Worm (Caenorhabditis elegans) whole organism, L3 larva: ENCODE measurements around the gene aagr-1.

ENCODE experiments used
- aly-2 ChIP-seq: fragments of 150-350 bp; optimal IDR thresholded peaks from 2 replicates; lab custom pipeline; 2014; ENCODE audit warnings: missing biosample characterization, missing genetic modification characterization
- ama-1 ChIP-seq: fragments of 150-350 bp; optimal IDR thresholded peaks from 2 replicates; lab custom pipeline; 2018
- ceh-16 ChIP-seq: sonication (generic microtip); optimal IDR thresholded peaks from 2 replicates; lab custom pipeline; 2017; ENCODE audit warnings: missing biosample characterization, missing genetic modification characterization
- ceh-28 ChIP-seq: fragments of 150-350 bp; optimal IDR thresholded peaks from 2 replicates; lab custom pipeline; 2014; ENCODE audit warnings: missing biosample characterization, missing genetic modification reagents, missing genetic modification characterization
- ceh-82 ChIP-seq: fragments of 150-350 bp; optimal IDR thresholded peaks from 2 replicates; lab custom pipeline; 2014; ENCODE audit warnings: missing biosample characterization, missing genetic modification characterization
- ceh-9 ChIP-seq: sonication (generic microtip); optimal IDR thresholded peaks from 2 replicates; lab custom pipeline; 2018; ENCODE audit warnings: missing biosample characterization, missing genetic modification characterization
- daf-12 ChIP-seq: fragments of 150-350 bp; optimal IDR thresholded peaks from 2 replicates; lab custom pipeline; 2014; ENCODE audit warnings: missing biosample characterization, missing genetic modification reagents, missing genetic modification characterization
- egl-5 ChIP-seq: fragments of 150-350 bp; optimal IDR thresholded peaks from 2 replicates; lab custom pipeline; 2017; ENCODE audit warnings: missing biosample characterization, missing genetic modification reagents, missing genetic modification characterization, inconsistent platforms
- elt-1 ChIP-seq: fragments of 150-350 bp; optimal IDR thresholded peaks from 2 replicates; lab custom pipeline; 2014; ENCODE audit warnings: missing biosample characterization, missing genetic modification characterization
- elt-2 ChIP-seq: sonication (generic microtip); optimal IDR thresholded peaks from 2 replicates; lab custom pipeline; 2016; ENCODE audit warnings: missing genetic modification reagents, mild to moderate bottlenecking, missing genetic modification characterization, missing compliant biosample characterization
- elt-3 ChIP-seq, 3 experiments: fragments of 150-350 bp in 1 of 3; sonication (generic microtip) in 2 of 3; optimal IDR thresholded peaks; 2 replicates in 2 of 3; 4 replicates in 1 of 3; lab custom pipeline; 2014 to 2017; ENCODE audit warnings: missing biosample characterization in 3 of 3, missing genetic modification characterization in 3 of 3
- fkh-10 ChIP-seq: sonication (generic microtip); optimal IDR thresholded peaks from 2 replicates; lab custom pipeline; 2017; ENCODE audit warnings: missing biosample characterization, missing genetic modification reagents, missing genetic modification characterization
- fkh-2 ChIP-seq: fragments of 150-350 bp; optimal IDR thresholded peaks from 2 replicates; lab custom pipeline; 2014; ENCODE audit warnings: missing biosample characterization, missing genetic modification reagents, missing genetic modification characterization
- fos-1 ChIP-seq: fragments of 150-350 bp; optimal IDR thresholded peaks from 2 replicates; lab custom pipeline; 2014; ENCODE audit warnings: missing biosample characterization, missing genetic modification characterization
- hmg-11 ChIP-seq: sonication (generic microtip); optimal IDR thresholded peaks from 2 replicates; lab custom pipeline; 2016; ENCODE audit warnings: missing genetic modification characterization, missing compliant biosample characterization
- jun-1 ChIP-seq: fragments of 150-350 bp; optimal IDR thresholded peaks from 2 replicates; lab custom pipeline; 2014; ENCODE audit warnings: missing biosample characterization, missing genetic modification reagents, missing genetic modification characterization
- lin-39 ChIP-seq: fragments of 150-350 bp; optimal IDR thresholded peaks from 2 replicates; lab custom pipeline; 2018; ENCODE audit warnings: missing biosample characterization, missing genetic modification reagents, missing genetic modification characterization
- lsy-12 ChIP-seq: sonication (generic microtip); optimal IDR thresholded peaks from 2 replicates; lab custom pipeline; 2016; ENCODE audit warnings: mild to moderate bottlenecking, missing genetic modification characterization, missing compliant biosample characterization
- mdl-1 ChIP-seq: fragments of 150-350 bp; optimal IDR thresholded peaks from 2 replicates; lab custom pipeline; 2014; ENCODE audit warnings: missing biosample characterization, missing genetic modification characterization
- mml-1 ChIP-seq: fragments of 150-350 bp; sonication (generic microtip); optimal IDR thresholded peaks from 3 replicates; lab custom pipeline; 2014; ENCODE audit warnings: missing biosample characterization, missing genetic modification characterization
- nfya-1 ChIP-seq: sonication (generic microtip); optimal IDR thresholded peaks from 2 replicates; lab custom pipeline; 2017; ENCODE audit warnings: missing genetic modification characterization, mild to moderate bottlenecking, missing compliant biosample characterization, antibody characterized with exemption, moderate library complexity; ENCODE audit not compliant: insufficient read depth
- nhr-11 ChIP-seq: fragments of 150-350 bp; optimal IDR thresholded peaks from 2 replicates; lab custom pipeline; 2014; ENCODE audit warnings: missing biosample characterization, missing genetic modification characterization
- nhr-12 ChIP-seq: fragments of 150-350 bp; optimal IDR thresholded peaks from 2 replicates; lab custom pipeline; 2014; ENCODE audit warnings: missing biosample characterization, missing genetic modification characterization
- nhr-23 ChIP-seq: fragments of 150-350 bp; optimal IDR thresholded peaks from 2 replicates; lab custom pipeline; 2014; ENCODE audit warnings: missing biosample characterization, missing genetic modification reagents, missing genetic modification characterization
- nhr-237 ChIP-seq: fragments of 150-350 bp; optimal IDR thresholded peaks from 2 replicates; lab custom pipeline; 2014; ENCODE audit warnings: missing biosample characterization, missing genetic modification characterization
- nhr-25 ChIP-seq: sonication (generic microtip); optimal IDR thresholded peaks from 2 replicates; lab custom pipeline; 2017; ENCODE audit warnings: missing biosample characterization, missing genetic modification characterization
- nhr-28 ChIP-seq: fragments of 150-350 bp; optimal IDR thresholded peaks from 2 replicates; lab custom pipeline; 2014; ENCODE audit warnings: missing biosample characterization, missing genetic modification characterization
- nhr-43 ChIP-seq: sonication (generic microtip); optimal IDR thresholded peaks from 2 replicates; lab custom pipeline; 2016; ENCODE audit warnings: mild to moderate bottlenecking, missing genetic modification characterization, missing compliant biosample characterization; ENCODE audit not compliant: poor library complexity, severe bottlenecking
- nhr-67 ChIP-seq: fragments of 150-350 bp; optimal IDR thresholded peaks from 2 replicates; lab custom pipeline; 2014; ENCODE audit warnings: missing biosample characterization, missing genetic modification characterization
- nhr-76 ChIP-seq: fragments of 150-350 bp; sonication (generic microtip); optimal IDR thresholded peaks from 5 replicates; lab custom pipeline; 2014; ENCODE audit warnings: missing biosample characterization, missing genetic modification characterization
- nhr-77 ChIP-seq: fragments of 150-350 bp; optimal IDR thresholded peaks from 2 replicates; lab custom pipeline; 2014; ENCODE audit warnings: missing biosample characterization, missing genetic modification characterization
- pha-4 ChIP-seq: fragments of 150-350 bp; optimal IDR thresholded peaks from 2 replicates; lab custom pipeline; 2014; ENCODE audit warnings: missing biosample characterization, missing genetic modification reagents, missing genetic modification characterization
- pqm-1 ChIP-seq: fragments of 150-350 bp; optimal IDR thresholded peaks from 2 replicates; lab custom pipeline; 2017; ENCODE audit warnings: missing biosample characterization, missing genetic modification characterization, inconsistent platforms
- sea-2 ChIP-seq: fragments of 150-350 bp; sonication (generic microtip); optimal IDR thresholded peaks from 4 replicates; lab custom pipeline; 2014; ENCODE audit warnings: missing biosample characterization, missing genetic modification reagents, missing genetic modification characterization
- skn-1 ChIP-seq: fragments of 150-350 bp; optimal IDR thresholded peaks from 2 replicates; lab custom pipeline; 2014; ENCODE audit warnings: missing biosample characterization, missing genetic modification characterization
- tbx-2 ChIP-seq: sonication (generic microtip); optimal IDR thresholded peaks from 2 replicates; lab custom pipeline; 2016; ENCODE audit warnings: mild to moderate bottlenecking, missing genetic modification characterization, missing compliant biosample characterization
- unc-39 ChIP-seq: sonication (generic microtip); optimal IDR thresholded peaks from 4 replicates; lab custom pipeline; 2017; ENCODE audit warnings: missing biosample characterization, missing genetic modification characterization
- unc-62 ChIP-seq: fragments of 150-350 bp; sonication (generic microtip); optimal IDR thresholded peaks from 4 replicates; lab custom pipeline; 2014; ENCODE audit warnings: missing biosample characterization, missing genetic modification reagents, missing genetic modification characterization
- zag-1 ChIP-seq: fragments of 150-350 bp; optimal IDR thresholded peaks from 2 replicates; lab custom pipeline; 2014; ENCODE audit warnings: missing biosample characterization, missing genetic modification characterization
- ztf-4 ChIP-seq: fragments of 150-350 bp; optimal IDR thresholded peaks from 2 replicates; lab custom pipeline; 2014; ENCODE audit warnings: missing biosample characterization, missing genetic modification characterization

Gene aagr-1

DNA sequence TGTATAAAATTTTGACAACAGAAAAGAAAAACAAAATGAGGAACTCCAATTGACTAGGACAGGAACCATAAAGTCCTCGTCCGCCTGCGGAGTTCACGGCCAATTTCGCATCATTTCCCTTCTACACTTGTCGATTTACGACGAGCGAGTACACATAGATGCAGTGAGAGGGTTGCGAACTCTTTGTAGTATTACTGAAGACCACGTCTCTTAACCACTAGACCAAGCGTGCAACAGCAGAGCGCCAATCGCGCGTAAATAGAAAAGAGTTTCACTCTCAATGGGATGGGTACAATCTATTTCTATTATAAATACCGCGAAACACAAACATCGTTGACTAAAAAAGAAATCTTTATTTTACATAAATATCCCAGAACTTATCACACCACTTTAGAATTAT, 9.1 kb downstream of the aagr-1 start (continued):
- no peak for TF ChIP-seq elt-1
- no peak for TF ChIP-seq hmg-11 (tag; lab: Kevin White, UChicago)
- no peak for TF ChIP-seq nhr-237 (tag; lab: Kevin White, UChicago)
- peak; percentile 71 for TF ChIP-seq egl-5 (tag; lab: Kevin White, UChicago)
- no peak for TF ChIP-seq mml-1 (tag; lab: Kevin White, UChicago)
- TF ChIP-seq ceh-82: peak; percentile 18
- TF ChIP-seq elt-3 (tag; optimal IDR thresholded peaks at IDR 0.05; lab: Kevin White, UChicago): no peak
- TF ChIP-seq fos-1 (tag; lab: Kevin White, UChicago): no peak
- no peak for TF ChIP-seq nhr-11
- peak; percentile 81 for TF ChIP-seq nhr-43
- no peak for TF ChIP-seq aly-2 (tag; lab: Kevin White, UChicago)
- TF ChIP-seq unc-62 (GFP tag; lab: Kevin White, UChicago): no peak
- TF ChIP-seq elt-2 (tag; lab: Kevin White, UChicago): peak; percentile 66

ce11 chrIV:8376923-8377322, 10.6 kb downstream of the aagr-1 start:
- TF ChIP-seq pha-4 (tag; lab: Kevin White, UChicago) (peak; percentile 55), nfya-1 (tag; lab: Kevin White, UChicago) (peak; percentile 44), ama-1 (lab: Kevin White, UChicago) (no peak), lsy-12 (tag; lab: Kevin White, UChicago) (no peak), egl-5 (tag; lab: Kevin White, UChicago) (no peak), tbx-2 (no peak), daf-12 (no peak), ceh-82 (no peak), elt-3 (tag; optimal IDR thresholded peaks at IDR 0.05; lab: Kevin White, UChicago) (no peak), nhr-25 (tag; lab: Kevin White, UChicago) (no peak)

DNA sequence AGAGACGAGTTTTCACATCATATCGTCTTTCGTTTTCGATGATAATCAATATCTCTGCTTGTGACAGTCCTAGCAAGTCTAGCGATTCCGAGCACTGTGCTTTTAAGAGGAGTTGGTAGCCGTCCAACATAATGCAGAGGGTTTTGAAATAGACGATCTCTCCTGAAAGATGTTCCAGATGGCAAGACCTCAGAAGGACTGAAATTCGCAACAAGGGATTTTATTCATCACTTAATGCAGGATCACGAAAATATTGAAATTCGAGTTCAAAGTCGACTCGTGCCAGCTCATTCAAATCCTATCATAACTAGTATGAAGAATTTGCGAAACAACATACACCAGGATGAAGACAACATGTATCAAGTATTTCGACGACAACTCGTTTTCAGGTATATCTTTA, 11.2 kb downstream of the aagr-1 start, which contains the start of gene D2096.7:
TSS of gene D2096.7 (minus strand) at position 130 of the 400 bp plus-strand sequence.
- no peak for TF ChIP-seq fkh-2 (tag; lab: Kevin White, UChicago)
- TF ChIP-seq egl-5 (tag; lab: Kevin White, UChicago): no peak
- TF ChIP-seq daf-12: no peak
- TF ChIP-seq mdl-1 (tag; lab: Kevin White, UChicago): no peak
- TF ChIP-seq lin-39 (tag; lab: Kevin White, UChicago): no peak
- TF ChIP-seq pha-4 (tag; lab: Kevin White, UChicago): no peak
- no peak for TF ChIP-seq nhr-25 (tag; lab: Kevin White, UChicago)
- TF ChIP-seq sea-2 (GFP tag; lab: Kevin White, UChicago): no peak
- no peak for TF ChIP-seq aly-2 (tag; lab: Kevin White, UChicago)
- no peak for TF ChIP-seq fkh-10 (GFP tag; lab: Kevin White, UChicago)
- no peak for TF ChIP-seq mml-1 (tag; lab: Kevin White, UChicago)
- peak; percentile 6 for TF ChIP-seq lsy-12 (tag; lab: Kevin White, UChicago)
- TF ChIP-seq nhr-77: no peak
- TF ChIP-seq ceh-28 (tag; lab: Kevin White, UChicago): no peak
- TF ChIP-seq ztf-4 (tag; lab: Kevin White, UChicago): peak; percentile 47
- TF ChIP-seq nhr-23 (tag; lab: Kevin White, UChicago): no peak
- TF ChIP-seq nhr-76: no peak
- no peak for TF ChIP-seq nhr-12
- no peak for TF ChIP-seq ceh-16 (tag; lab: Kevin White, UChicago)
- TF ChIP-seq tbx-2: no peak
- TF ChIP-seq ceh-9 (tag; lab: Kevin White, UChicago): no peak
- peak; percentile 77 for TF ChIP-seq ama-1 (lab: Kevin White, UChicago)
- peak; percentile 31 for TF ChIP-seq nhr-43
- no peak for TF ChIP-seq nfya-1 (tag; lab: Kevin White, UChicago)
- TF ChIP-seq jun-1 (tag; lab: Kevin White, UChicago): no peak
- TF ChIP-seq elt-2 (tag; lab: Kevin White, UChicago): peak; percentile 2
- no peak for TF ChIP-seq zag-1
- TF ChIP-seq hmg-11 (tag; lab: Kevin White, UChicago): no peak
- no peak for TF ChIP-seq elt-1

- no peak for TF ChIP-seq pqm-1
- TF ChIP-seq elt-1: no peak
- no peak for TF ChIP-seq nhr-67 (tag; lab: Kevin White, UChicago)
- no peak for TF ChIP-seq nhr-12
- TF ChIP-seq unc-62 (GFP tag; lab: Kevin White, UChicago): no peak
- no peak for TF ChIP-seq nhr-237 (tag; lab: Kevin White, UChicago)
- TF ChIP-seq elt-2 (tag; lab: Kevin White, UChicago): no peak
- no peak for TF ChIP-seq zag-1
- no peak for TF ChIP-seq ama-1 (lab: Kevin White, UChicago)
- no peak for TF ChIP-seq nhr-76
- no peak for TF ChIP-seq lin-39 (tag; lab: Kevin White, UChicago)
- TF ChIP-seq nhr-28 (tag; lab: Kevin White, UChicago): no peak
- TF ChIP-seq skn-1 (tag; lab: Kevin White, UChicago): no peak
- TF ChIP-seq fkh-2 (tag; lab: Kevin White, UChicago): no peak
- TF ChIP-seq unc-39 (tag; lab: Kevin White, UChicago): no peak
- TF ChIP-seq, all 47 proteins: peak for 0
Observed at ce11 chrIV:8378280-8378679, 12.0 kb downstream of the aagr-1 start.
